Fruit fly (Drosophila melanogaster) whole organism, embryonic: ENCODE data around the gene Acp29AB.

Experiments
- CG10147 ChIP-seq: fragments of 200-800 bp; sonication (Bioruptor generic); optimal IDR thresholded peaks from 2 replicates; lab custom pipeline; 2019; ENCODE audit warnings: missing biosample characterization, mild to moderate bottlenecking, missing genetic modification characterization, moderate library complexity
- CG14667 ChIP-seq: fragments of 200-800 bp; sonication (Bioruptor generic); IDR thresholded peaks from 2 replicates; pipeline ENCODE4 v1.3.6; 2022; ENCODE audit warnings: missing biosample characterization, missing genetic modification characterization
- CG15073 ChIP-seq: fragments of 200-800 bp; sonication (Bioruptor generic); optimal IDR thresholded peaks from 2 replicates; lab custom pipeline; 2016; ENCODE audit warnings: missing biosample characterization, missing genetic modification characterization
- CG15269 ChIP-seq: fragments of 200-800 bp; sonication (Bioruptor generic); optimal IDR thresholded peaks from 2 replicates; lab custom pipeline; 2018; ENCODE audit warnings: missing biosample characterization, mild to moderate bottlenecking, missing genetic modification characterization, moderate library complexity
- CG1602 ChIP-seq: fragments of 200-800 bp; sonication (Bioruptor generic); optimal IDR thresholded peaks from 3 replicates; lab custom pipeline; 2016; ENCODE audit warnings: missing biosample characterization, missing genetic modification characterization
- CG1647 ChIP-seq: fragments of 200-800 bp; sonication (Bioruptor generic); optimal IDR thresholded peaks from 3 replicates; lab custom pipeline; 2016; ENCODE audit warnings: missing biosample characterization, missing genetic modification characterization
- CG17612 ChIP-seq: fragments of 200-800 bp; sonication (Bioruptor generic); IDR thresholded peaks from 2 replicates; pipeline ENCODE4 v1.3.6; 2022; ENCODE audit warnings: missing biosample characterization, missing genetic modification characterization
- CG17802 ChIP-seq: fragments of 200-800 bp; sonication (Bioruptor generic); optimal IDR thresholded peaks from 2 replicates; lab custom pipeline; 2018; ENCODE audit warnings: missing biosample characterization, mild to moderate bottlenecking, missing genetic modification characterization, moderate library complexity
- CG18599 ChIP-seq: fragments of 200-800 bp; sonication (Bioruptor generic); optimal IDR thresholded peaks from 3 replicates; lab custom pipeline; 2017; ENCODE audit warnings: missing biosample characterization, missing genetic modification characterization, mild to moderate bottlenecking, moderate library complexity, missing genetic modification reagents
- CG3281 ChIP-seq: fragments of 200-800 bp; sonication (Bioruptor generic); optimal IDR thresholded peaks from 3 replicates; lab custom pipeline; 2017; ENCODE audit warnings: missing biosample characterization, mild to moderate bottlenecking, missing genetic modification characterization
- CG4404 ChIP-seq: fragments of 200-800 bp; sonication (Bioruptor generic); IDR thresholded peaks from 2 replicates; pipeline ENCODE4 v1.3.6; 2022; ENCODE audit warnings: missing biosample characterization, missing genetic modification characterization
- CG5245 ChIP-seq: fragments of 200-800 bp; sonication (Bioruptor generic); optimal IDR thresholded peaks from 3 replicates; lab custom pipeline; 2016; ENCODE audit warnings: missing biosample characterization, missing genetic modification characterization
- CG5953 ChIP-seq: fragments of 200-800 bp; sonication (Bioruptor generic); IDR thresholded peaks from 2 replicates; pipeline ENCODE4 v1.3.6; 2022; ENCODE audit warnings: missing biosample characterization, missing genetic modification characterization
- CG7839 ChIP-seq: fragments of 200-800 bp; sonication (Bioruptor generic); optimal IDR thresholded peaks from 3 replicates; lab custom pipeline; 2018; ENCODE audit warnings: missing biosample characterization, mild to moderate bottlenecking, missing genetic modification characterization, moderate library complexity
- CG8388 ChIP-seq: fragments of 200-800 bp; sonication (Bioruptor generic); optimal IDR thresholded peaks from 2 replicates; lab custom pipeline; 2019; ENCODE audit warnings: missing biosample characterization, mild to moderate bottlenecking, missing genetic modification characterization, moderate library complexity
- CG9437 ChIP-seq: fragments of 200-800 bp; sonication (Bioruptor generic); optimal IDR thresholded peaks from 2 replicates; lab custom pipeline; 2018; ENCODE audit warnings: missing biosample characterization, mild to moderate bottlenecking, missing genetic modification characterization
- CG9932 ChIP-seq: fragments of 200-800 bp; sonication (Bioruptor generic); IDR thresholded peaks from 2 replicates; pipeline ENCODE4 v1.3.6; 2022; ENCODE audit warnings: missing biosample characterization, missing genetic modification characterization
- Dip3 ChIP-seq: fragments of 200-800 bp; sonication (Bioruptor generic); optimal IDR thresholded peaks from 3 replicates; lab custom pipeline; 2016; ENCODE audit warnings: missing biosample characterization, missing genetic modification characterization
- Doc3 ChIP-seq: fragments of 200-800 bp; sonication (Bioruptor generic); IDR thresholded peaks from 3 replicates; pipeline ENCODE4 v1.3.6; 2022; ENCODE audit warnings: missing biosample characterization, missing genetic modification characterization; ENCODE audit not compliant: partially characterized antibody
- HLH4C ChIP-seq: fragments of 200-800 bp; sonication (Bioruptor generic); IDR thresholded peaks from 3 replicates; pipeline ENCODE4 v1.3.6; 2022; ENCODE audit warnings: missing biosample characterization, missing genetic modification characterization; ENCODE audit not compliant: partially characterized antibody
- HLHmδ ChIP-seq: fragments of 200-800 bp; sonication (Bioruptor generic); optimal IDR thresholded peaks from 2 replicates; lab custom pipeline; 2018; ENCODE audit warnings: missing biosample characterization, mild to moderate bottlenecking, missing genetic modification characterization, moderate library complexity
- MTF-1 ChIP-seq: fragments of 200-800 bp; sonication (Bioruptor generic); optimal IDR thresholded peaks from 2 replicates; lab custom pipeline; 2018; ENCODE audit warnings: missing biosample characterization, mild to moderate bottlenecking, missing genetic modification characterization, borderline replicate concordance
- Rfx ChIP-seq: fragments of 200-800 bp; sonication (Bioruptor generic); IDR thresholded peaks from 2 replicates; pipeline ENCODE4 v1.3.6; 2022; ENCODE audit warnings: missing biosample characterization, missing genetic modification characterization
- Sox100B ChIP-seq: fragments of 200-800 bp; sonication (Bioruptor generic); optimal IDR thresholded peaks from 3 replicates; lab custom pipeline; 2018; ENCODE audit warnings: missing biosample characterization, mild to moderate bottlenecking, missing genetic modification characterization
- Sry-β ChIP-seq: fragments of 200-800 bp; sonication (Bioruptor generic); optimal IDR thresholded peaks from 2 replicates; lab custom pipeline; 2018; ENCODE audit warnings: missing biosample characterization, mild to moderate bottlenecking, missing genetic modification characterization, moderate library complexity
- Sry-δ ChIP-seq: fragments of 200-800 bp; sonication (Bioruptor generic); optimal IDR thresholded peaks from 2 replicates; lab custom pipeline; 2016; ENCODE audit warnings: missing biosample characterization, missing genetic modification characterization
- Tbp ChIP-seq: fragments of >200 bp; optimal IDR thresholded peaks from 2 replicates; lab custom pipeline; 2018; ENCODE audit warnings: missing biosample characterization, missing genetic modification characterization
- az2 ChIP-seq: fragments of 200-800 bp; sonication (Bioruptor generic); optimal IDR thresholded peaks from 3 replicates; lab custom pipeline; 2016; ENCODE audit warnings: missing biosample characterization, missing genetic modification characterization
- bowl ChIP-seq: fragments of 200-800 bp; sonication (Bioruptor generic); IDR thresholded peaks from 2 replicates; pipeline ENCODE4 v1.3.6; 2022; ENCODE audit warnings: missing biosample characterization, missing genetic modification characterization
- br ChIP-seq: fragments of >200 bp; optimal IDR thresholded peaks from 2 replicates; lab custom pipeline; 2017
- caup ChIP-seq: fragments of 200-800 bp; sonication (Bioruptor generic); optimal IDR thresholded peaks from 3 replicates; lab custom pipeline; 2017; ENCODE audit warnings: missing biosample characterization, mild to moderate bottlenecking, missing genetic modification characterization, moderate library complexity; ENCODE audit not compliant: severe bottlenecking
- cwo ChIP-seq: fragments of 200-800 bp; sonication (Bioruptor generic); optimal IDR thresholded peaks from 3 replicates; lab custom pipeline; 2017; ENCODE audit warnings: missing biosample characterization, missing genetic modification characterization, mild to moderate bottlenecking, moderate library complexity, missing genetic modification reagents
- dmrt11E ChIP-seq: fragments of 200-800 bp; sonication (Bioruptor generic); optimal IDR thresholded peaks from 3 replicates; lab custom pipeline; 2018; ENCODE audit warnings: missing biosample characterization, mild to moderate bottlenecking, missing genetic modification characterization, moderate library complexity
- ems ChIP-seq: fragments of 200-800 bp; sonication (Bioruptor generic); optimal IDR thresholded peaks from 3 replicates; lab custom pipeline; 2016; ENCODE audit warnings: missing biosample characterization, missing genetic modification characterization
- her ChIP-seq: fragments of 200-800 bp; sonication (Bioruptor generic); optimal IDR thresholded peaks from 2 replicates; lab custom pipeline; 2016; ENCODE audit warnings: missing biosample characterization, missing genetic modification characterization
- kah ChIP-seq: fragments of 200-800 bp; sonication (Bioruptor generic); optimal IDR thresholded peaks from 2 replicates; lab custom pipeline; 2018; ENCODE audit warnings: missing biosample characterization, mild to moderate bottlenecking, missing genetic modification characterization
- kay ChIP-seq: fragments of 200-800 bp; sonication (Bioruptor generic); optimal IDR thresholded peaks from 2 replicates; lab custom pipeline; 2016; ENCODE audit warnings: missing biosample characterization, missing genetic modification characterization
- knrl ChIP-seq: fragments of 200-800 bp; sonication (Bioruptor generic); IDR thresholded peaks from 3 replicates; pipeline ENCODE4 v1.3.6; 2022; ENCODE audit warnings: missing biosample characterization, missing genetic modification characterization; ENCODE audit not compliant: partially characterized antibody
- lbe ChIP-seq: fragments of 200-800 bp; sonication (Bioruptor generic); optimal IDR thresholded peaks from 2 replicates; lab custom pipeline; 2016; ENCODE audit warnings: missing biosample characterization, mild to moderate bottlenecking, missing genetic modification characterization
- lov ChIP-seq, 2 experiments: fragments of 200-800 bp in 1 of 2; fragments of >200 bp in 1 of 2; sonication (Bioruptor generic) in 1 of 2; IDR thresholded peaks in 1 of 2; optimal IDR thresholded peaks in 1 of 2; 2 replicates in 1 of 2; 3 replicates in 1 of 2; pipeline versions ENCODE4 v1.3.6 to Lab custom; 2017 to 2022; ENCODE audit warnings: missing biosample characterization in 1 of 2, missing genetic modification characterization in 1 of 2
- luna ChIP-seq: fragments of 200-800 bp; sonication (Bioruptor generic); optimal IDR thresholded peaks from 2 replicates; lab custom pipeline; 2016; ENCODE audit warnings: missing biosample characterization, missing genetic modification characterization
- oc ChIP-seq: fragments of 200-800 bp; sonication (Bioruptor generic); optimal IDR thresholded peaks from 2 replicates; lab custom pipeline; 2018; ENCODE audit warnings: missing biosample characterization, mild to moderate bottlenecking, missing genetic modification characterization, moderate library complexity
- peb ChIP-seq: fragments of 200-800 bp; sonication (Bioruptor generic); IDR thresholded peaks from 2 replicates; pipeline ENCODE4 v1.3.6; 2022; ENCODE audit warnings: missing biosample characterization, missing genetic modification characterization
- pho ChIP-seq: fragments of 200-800 bp; sonication (Bioruptor generic); optimal IDR thresholded peaks from 2 replicates; lab custom pipeline; 2016; ENCODE audit warnings: missing biosample characterization, missing genetic modification characterization
- phol ChIP-seq: fragments of 200-800 bp; sonication (Bioruptor generic); optimal IDR thresholded peaks from 3 replicates; lab custom pipeline; 2018; ENCODE audit warnings: missing biosample characterization, mild to moderate bottlenecking, missing genetic modification characterization, moderate library complexity
- run ChIP-seq: fragments of 200-800 bp; sonication (Bioruptor generic); optimal IDR thresholded peaks from 3 replicates; lab custom pipeline; 2018; ENCODE audit warnings: missing biosample characterization, mild to moderate bottlenecking, missing genetic modification characterization
- sob ChIP-seq: fragments of 200-800 bp; sonication (Bioruptor generic); IDR thresholded peaks from 2 replicates; pipeline ENCODE4 v1.3.6; 2022; ENCODE audit warnings: missing biosample characterization, missing genetic modification characterization
- sqz ChIP-seq: fragments of 200-800 bp; sonication (Bioruptor generic); optimal IDR thresholded peaks from 3 replicates; lab custom pipeline; 2018; ENCODE audit warnings: missing biosample characterization, mild to moderate bottlenecking, missing genetic modification characterization
- trh ChIP-seq: fragments of 200-800 bp; sonication (Bioruptor generic); optimal IDR thresholded peaks from 2 replicates; lab custom pipeline; 2016; ENCODE audit warnings: missing biosample characterization, missing genetic modification characterization
- wor ChIP-seq: fragments of 200-800 bp; sonication (Bioruptor generic); IDR thresholded peaks from 2 replicates; pipeline ENCODE4 v1.3.6; 2022; ENCODE audit warnings: missing biosample characterization, missing genetic modification characterization

Gene Acp29AB

dm6 chr2L:8376717-8377116 lies 16.3 kb downstream of the Acp29AB start, which contains the start of the genes CG13390 and CG17294 (continued):
- TF ChIP-seq lbe (GFP tag; lab: Kevin White, UChicago) (peak; percentile 99), sqz (GFP tag; lab: Kevin White, UChicago) (peak; percentile 99), CG1602 (GFP tag; lab: Kevin White, UChicago) (peak; percentile 99), peb (peak; percentile 98), CG7839 (tag; lab: Kevin White, UChicago) (peak; percentile 100), caup (GFP tag; lab: Kevin White, UChicago) (peak; percentile 99), CG5953 (peak; percentile 99), Doc3 (GFP tag; lab: Robert Waterston, UW) (peak; percentile 75), HLHmδ (no peak), Sox100B (GFP tag; lab: Kevin White, UChicago) (peak; percentile 99), CG15073 (GFP tag; lab: Kevin White, UChicago) (peak; percentile 90), az2 (GFP tag; lab: Kevin White, UChicago) (peak; percentile 99), CG8388 (peak; percentile 99), CG9437 (GFP tag; lab: Kevin White, UChicago) (peak; percentile 95), HLH4C (GFP tag; lab: Robert Waterston, UW) (peak; percentile 76), Tbp (no peak), dmrt11E (tag; lab: Kevin White, UChicago) (peak; percentile 99), Dip3 (GFP tag; lab: Kevin White, UChicago) (peak; percentile 95), CG9932 (GFP tag; lab: Robert Waterston, UW) (peak; percentile 100), wor (GFP tag; lab: Robert Waterston, UW) (peak; percentile 99), CG15269 (tag; lab: Kevin White, UChicago) (peak; percentile 100), cwo (GFP tag; lab: Kevin White, UChicago) (peak; percentile 99), kay (GFP tag; lab: Kevin White, UChicago) (peak; percentile 99), kah (GFP tag; lab: Kevin White, UChicago) (peak; percentile 99), CG17802 (tag; lab: Kevin White, UChicago) (peak; percentile 93), ems (peak; percentile 97), Sry-β (GFP tag; lab: Kevin White, UChicago) (peak; percentile 76), knrl (GFP tag; lab: Robert Waterston, UW) (peak; percentile 76), MTF-1 (GFP tag; lab: Kevin White, UChicago) (peak; percentile 99), phol (tag; lab: Kevin White, UChicago) (peak; percentile 99), oc (tag; lab: Kevin White, UChicago) (peak; percentile 100), CG5245 (GFP tag; lab: Kevin White, UChicago) (peak; percentile 98), trh (GFP tag; lab: Kevin White, UChicago) (peak; percentile 98), luna (GFP tag; lab: Kevin White, UChicago) (peak; percentile 86), run (tag; lab: Kevin White, UChicago) (peak; percentile 99), pho (GFP tag; lab: Kevin White, UChicago) (peak; percentile 95), Rfx (GFP tag; lab: Robert Waterston, UW) (peak; percentile 100), CG3281 (GFP tag; lab: Kevin White, UChicago) (peak; percentile 100), CG4404 (GFP tag; lab: Robert Waterston, UW) (peak; percentile 99), bowl (GFP tag; lab: Robert Waterston, UW) (peak; percentile 99), CG18599 (peak; percentile 100), her (GFP tag; lab: Kevin White, UChicago) (peak; percentile 82), lov (optimal IDR thresholded peaks at IDR 0.05; lab: Kevin White, UChicago) (no peak), lov (GFP tag; IDR thresholded peaks at IDR 0.05; lab: Robert Waterston, UW) (peak; percentile 99), Sry-δ (GFP tag; lab: Kevin White, UChicago) (peak; percentile 63), CG17612 (GFP tag; lab: Robert Waterston, UW) (peak; percentile 99), CG1647 (GFP tag; lab: Kevin White, UChicago) (peak; percentile 95), CG10147 (GFP tag; lab: Kevin White, UChicago) (peak; percentile 99), br (lab: Kevin White, UChicago) (no peak), CG14667 (GFP tag; lab: Robert Waterston, UW) (peak; percentile 99), sob (GFP tag; lab: Robert Waterston, UW) (peak; percentile 100)
